Worm (Caenorhabditis elegans): ENCODE data around the gene cpt-5.

DNA sequence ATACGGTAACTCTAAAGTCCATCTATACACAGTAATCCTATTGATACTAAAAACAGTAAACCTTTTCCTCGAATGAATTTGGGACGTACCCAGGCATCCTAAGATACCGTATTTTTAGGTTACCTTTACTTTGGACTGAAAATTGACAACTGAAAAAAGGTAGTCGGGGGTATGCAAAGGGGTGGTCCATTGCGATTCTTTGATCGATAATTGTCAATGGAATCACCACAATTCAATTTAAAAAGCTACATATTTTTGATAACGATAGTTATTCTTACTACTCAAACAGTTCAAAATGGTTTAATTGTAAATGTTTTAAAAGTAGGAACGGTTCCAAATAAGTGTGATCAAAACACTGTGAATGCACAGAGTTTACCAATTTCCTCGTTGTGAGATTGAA is 39.0 kb upstream of the cpt-5 start, which contains the start of gene srx-129:
- TF ChIP-seq ama-1 (optimal IDR thresholded peaks at IDR 0.05) (no peak), aly-1 (tag; optimal IDR thresholded peaks at IDR 0.05) (no peak), flt-1 (GFP tag; IDR thresholded peaks at IDR 0.05) (no peak), ceh-36 (tag; optimal IDR thresholded peaks at IDR 0.05) (no peak), B0310.2 (tag; optimal IDR thresholded peaks at IDR 0.05) (no peak)
